Worm (Caenorhabditis elegans): ENCODE data around the gene arrd-10.

- no peak for TF ChIP-seq skn-1 (tag; optimal IDR thresholded peaks at IDR 0.05)
- TF ChIP-seq nhr-12 (tag; optimal IDR thresholded peaks at IDR 0.05): no peak
- no peak for TF ChIP-seq snpc-4 (tag; optimal IDR thresholded peaks at IDR 0.05)
- TF ChIP-seq zag-1 (tag; optimal IDR thresholded peaks at IDR 0.05): no peak
- TF ChIP-seq lin-39 (tag; optimal IDR thresholded peaks at IDR 0.05): no peak
- no peak for TF ChIP-seq ceh-8 (GFP tag; optimal IDR thresholded peaks at IDR 0.05)
- no peak for TF ChIP-seq ztf-11 (tag; optimal IDR thresholded peaks at IDR 0.05)
- TF ChIP-seq nhr-237 (tag; optimal IDR thresholded peaks at IDR 0.05): no peak
- no peak for TF ChIP-seq nhr-90 (tag; optimal IDR thresholded peaks at IDR 0.05; ENCODE audit: poor library complexity)
- no peak for TF ChIP-seq ces-1 (GFP tag; optimal IDR thresholded peaks at IDR 0.05)
- no peak for TF ChIP-seq egl-27 (tag; optimal IDR thresholded peaks at IDR 0.05)
These were observed 38.8 kb downstream of the arrd-10 start for ce11 chrII:12978658-12979057.
